Worm (Caenorhabditis elegans): ENCODE data around the gene F18A11.2.
"Not testable (repeated sequence)": the region's sequence is repeated elsewhere in the genome, so short reads cannot be mapped to it uniquely, and the experiment has no call there.

F18A11.2 gene

ce11 chrII:13016381-13016780 is 15.1 kb upstream of the F18A11.2 start (continued):
- TF ChIP-seq lin-38 (GFP tag; IDR thresholded peaks at IDR 0.05): peak; percentile 89
- TF ChIP-seq T26A8.4 (GFP tag; IDR thresholded peaks at IDR 0.05): peak; percentile 97
- peak; percentile 29; the same call in 1 of the 2 replicates for TF ChIP-seq set-16 (GFP tag; IDR thresholded peaks at IDR 0.05)
- TF ChIP-seq lin-29 (GFP tag; IDR thresholded peaks at IDR 0.05): peak; percentile 91
- TF ChIP-seq lin-1 (GFP tag; IDR thresholded peaks at IDR 0.05): peak; percentile 89
- TF ChIP-seq nhr-102 (tag; optimal IDR thresholded peaks at IDR 0.05): peak; percentile 89
- peak; percentile 65; the same call in 1 of the 2 replicates for TF ChIP-seq dmd-8 (GFP tag; IDR thresholded peaks at IDR 0.05)
- TF ChIP-seq saeg-2 (GFP tag; IDR thresholded peaks at IDR 0.05): peak; percentile 75; the same call in 1 of the 2 replicates
- peak; percentile 21 for TF ChIP-seq nhr-48 (tag; optimal IDR thresholded peaks at IDR 0.05)
- peak; percentile 9 for TF ChIP-seq duxl-1 (tag; optimal IDR thresholded peaks at IDR 0.05; ENCODE audit: poor library complexity)
- peak; percentile 83 for TF ChIP-seq nhr-41 (GFP tag; IDR thresholded peaks at IDR 0.05)
- peak; percentile 80 for TF ChIP-seq madf-9 (GFP tag; conservative IDR thresholded peaks at IDR 0.05)
- peak in 1 of 2 experiments; percentile 13 for TF ChIP-seq daf-16 (GFP tag; optimal IDR thresholded peaks at IDR 0.05)
- not testable (repeated sequence) for TF ChIP-seq daf-16, pha-4 (tag; optimal IDR thresholded peaks at IDR 0.05)
- peak; percentile 90 for TF ChIP-seq zfp-3 (GFP tag; conservative IDR thresholded peaks at IDR 0.05)
- peak; percentile 92 for TF ChIP-seq hmg-1.1 (GFP tag; IDR thresholded peaks at IDR 0.05)
- peak; percentile 21 for TF ChIP-seq lin-13 (GFP tag; optimal IDR thresholded peaks at IDR 0.05)
- TF ChIP-seq mes-2 (tag; optimal IDR thresholded peaks at IDR 0.05; ENCODE audit: poor library complexity, severe bottlenecking): peak; percentile 69
- TF ChIP-seq dmd-9 (GFP tag; IDR thresholded peaks at IDR 0.05): peak; percentile 92
- TF ChIP-seq spr-1 (tag; optimal IDR thresholded peaks at IDR 0.05): peak; percentile 6
- TF ChIP-seq madf-5 (GFP tag; IDR thresholded peaks at IDR 0.05): 0 out of 4 replicates have a peak, but pooled peaks of 1 of the 2 experiments have one; percentile 46
- TF ChIP-seq hlh-30 (tag; optimal IDR thresholded peaks at IDR 0.05; ENCODE audit: insufficient read depth): peak; percentile 20
- peak; percentile 90 for TF ChIP-seq ctbp-1 (GFP tag; IDR thresholded peaks at IDR 0.05)
- TF ChIP-seq dpl-1 (GFP tag; optimal IDR thresholded peaks at IDR 0.05): peak; percentile 16
- TF ChIP-seq pha-4 (GFP tag; IDR thresholded peaks at IDR 0.05): peak; percentile 94
- peak; percentile 65 for TF ChIP-seq mxl-2 (GFP tag; conservative IDR thresholded peaks at IDR 0.05)
- TF ChIP-seq php-3 (GFP tag; IDR thresholded peaks at IDR 0.05): peak; percentile 81
- TF ChIP-seq F37D6.2 (tag; optimal IDR thresholded peaks at IDR 0.05): peak; percentile 64
- TF ChIP-seq rbr-2 (tag; optimal IDR thresholded peaks at IDR 0.05): peak; percentile 70

ce11 chrII:13022555-13022954 is 8.9 kb upstream of the F18A11.2 start:
- TF ChIP-seq dmd-8 (GFP tag; IDR thresholded peaks at IDR 0.05) (no peak), unc-62 (GFP tag; optimal IDR thresholded peaks at IDR 0.05 in 1 of 2) (peak in 1 of 2 experiments; percentile 97), unc-62 (tag; optimal IDR thresholded peaks at IDR 0.05) (no peak)

ce11 chrII:13023518-13023917 is 8.0 kb upstream of the F18A11.2 start:
- TF ChIP-seq set-16 (GFP tag; IDR thresholded peaks at IDR 0.05) (peak; percentile 57), pha-4 (GFP tag; IDR thresholded peaks at IDR 0.05) (no peak), pha-4 (tag; optimal IDR thresholded peaks at IDR 0.05) (no peak)

- TF ChIP-seq aly-2 (tag; optimal IDR thresholded peaks at IDR 0.05) (no peak), mdl-1 (tag; optimal IDR thresholded peaks at IDR 0.05) (no peak), madf-9 (GFP tag; conservative IDR thresholded peaks at IDR 0.05) (no peak), cey-2 (tag; optimal IDR thresholded peaks at IDR 0.05; ENCODE audit: borderline replicate concordance, insufficient read depth) (no peak), daf-19 (GFP tag; conservative IDR thresholded peaks at IDR 0.05) (no peak), nhr-48 (tag; optimal IDR thresholded peaks at IDR 0.05) (no peak), Y75B8A.6 (GFP tag; IDR thresholded peaks at IDR 0.05) (no peak), unc-130 (GFP tag; optimal IDR thresholded peaks at IDR 0.05) (no peak), vab-7 (GFP tag; IDR thresholded peaks at IDR 0.05) (no peak), attf-4 (tag; optimal IDR thresholded peaks at IDR 0.05) (no peak), tra-1 (GFP tag; IDR thresholded peaks at IDR 0.05) (no peak), set-16 (GFP tag; IDR thresholded peaks at IDR 0.05) (no peak), mxl-3 (GFP tag; optimal IDR thresholded peaks at IDR 0.05) (no peak), T20F7.1 (GFP tag; optimal IDR thresholded peaks at IDR 0.05) (no peak), ZK337.2 (GFP tag; IDR thresholded peaks at IDR 0.05) (no peak), nhr-28 (tag; optimal IDR thresholded peaks at IDR 0.05) (peak; percentile 52)
Observed at ce11 chrII:13025794-13026412, 5.6 kb upstream of the F18A11.2 start, which contains the start of gene max-2. Gene max-2, minus strand, starts transcription at chrII:13025844.

Measured in whole organism, L4 larva.